Worm (Caenorhabditis elegans): Measurements from ENCODE around the gene F55G11.8.

DNA sequence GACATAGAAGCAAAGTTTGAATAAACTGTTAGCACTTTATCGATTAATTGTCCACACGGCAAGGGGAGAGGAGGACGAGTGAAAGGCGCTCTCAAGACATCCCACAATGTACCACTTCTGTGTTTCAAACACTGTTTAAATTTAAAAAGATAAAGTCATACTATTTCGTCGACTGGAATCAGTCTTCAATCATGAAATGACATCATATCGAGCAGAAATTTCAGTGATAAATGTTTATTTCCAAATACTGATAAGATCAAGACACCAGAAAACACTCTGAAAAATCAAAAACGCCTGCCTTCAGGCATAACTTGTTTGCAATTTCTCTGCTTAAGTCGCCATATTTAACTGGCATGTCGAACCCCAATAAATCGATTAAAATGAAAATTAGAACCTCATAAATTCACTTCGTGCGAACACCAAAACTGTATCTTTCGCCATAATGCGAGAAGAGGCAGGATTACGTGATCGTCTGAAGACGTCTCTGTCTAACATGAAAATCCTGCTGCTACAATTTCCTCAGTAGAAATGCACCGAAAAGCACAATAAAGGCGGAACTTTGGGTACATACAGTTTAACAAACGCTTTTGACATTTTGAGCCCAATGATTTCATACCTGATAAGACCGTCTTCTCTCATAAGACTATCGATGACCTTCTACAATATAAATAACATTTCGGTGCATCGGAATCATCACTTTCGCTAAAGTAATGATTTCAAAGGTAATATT is 15.9 kb downstream of the F55G11.8 start, which contains the start of gene K10D11.2:
- TF ChIP-seq egl-43 (GFP tag; IDR thresholded peaks at IDR 0.05) (no peak), nhr-76 (tag; optimal IDR thresholded peaks at IDR 0.05) (no peak), lsy-2 (tag; optimal IDR thresholded peaks at IDR 0.05) (no peak), skn-1 (tag; optimal IDR thresholded peaks at IDR 0.05) (no peak), lir-3 (tag; optimal IDR thresholded peaks at IDR 0.05) (no peak), lin-1 (GFP tag; IDR thresholded peaks at IDR 0.05) (no peak), mdt-29 (GFP tag; IDR thresholded peaks at IDR 0.05) (no peak), snpc-4 (tag; optimal IDR thresholded peaks at IDR 0.05) (no peak), egl-27 (tag; optimal IDR thresholded peaks at IDR 0.05) (no peak), aly-2 (tag; optimal IDR thresholded peaks at IDR 0.05) (no peak), daf-12 (tag; optimal IDR thresholded peaks at IDR 0.05) (no peak), R02D3.7 (tag; optimal IDR thresholded peaks at IDR 0.05) (no peak)

Measured in whole organism, L4 larva.